Fruit fly (Drosophila melanogaster) whole organism, embryonic: ENCODE data around the gene Chchd2.
A peak's percentile ranks its signal among the peaks of the same experiment; 100 is the strongest.

Source experiments
- Abd-B ChIP-seq: fragments of 200-800 bp; sonication (Bioruptor generic); optimal IDR thresholded peaks from 2 replicates; lab custom pipeline; 2018; ENCODE audit warnings: missing biosample characterization, mild to moderate bottlenecking, missing genetic modification characterization, moderate library complexity
- Aef1 ChIP-seq: fragments of 200-800 bp; sonication (Bioruptor generic); IDR thresholded peaks from 3 replicates; pipeline ENCODE4 v1.3.6; 2022; ENCODE audit warnings: missing biosample characterization, missing genetic modification characterization
- B-H1 ChIP-seq: fragments of 200-800 bp; sonication (Bioruptor generic); IDR thresholded peaks from 3 replicates; pipeline ENCODE4 v1.3.6; 2022; ENCODE audit warnings: missing biosample characterization, missing genetic modification characterization
- B-H2 ChIP-seq: fragments of 200-800 bp; sonication (Bioruptor generic); optimal IDR thresholded peaks from 2 replicates; lab custom pipeline; 2018; ENCODE audit warnings: missing biosample characterization, mild to moderate bottlenecking, missing genetic modification characterization
- CG10543 ChIP-seq: fragments of 200-800 bp; sonication (Bioruptor generic); optimal IDR thresholded peaks from 3 replicates; lab custom pipeline; 2017; ENCODE audit warnings: missing biosample characterization, mild to moderate bottlenecking, missing genetic modification characterization, moderate library complexity
- CG11723 ChIP-seq: fragments of 200-800 bp; sonication (Bioruptor generic); optimal IDR thresholded peaks from 2 replicates; lab custom pipeline; 2017; ENCODE audit warnings: missing biosample characterization, mild to moderate bottlenecking, missing genetic modification characterization
- CG1233 ChIP-seq: fragments of 200-800 bp; sonication (Bioruptor generic); optimal IDR thresholded peaks from 4 replicates; lab custom pipeline; 2018; ENCODE audit warnings: missing biosample characterization, mild to moderate bottlenecking, missing genetic modification characterization
- CG13287 ChIP-seq: fragments of 200-800 bp; sonication (Bioruptor generic); IDR thresholded peaks from 2 replicates; pipeline ENCODE4 v1.3.6; 2022; ENCODE audit warnings: missing biosample characterization, missing genetic modification characterization; ENCODE audit not compliant: partially characterized antibody
- CG32772 ChIP-seq: fragments of 200-800 bp; sonication (Bioruptor generic); IDR thresholded peaks from 2 replicates; pipeline ENCODE4 v1.3.6; 2022; ENCODE audit warnings: missing biosample characterization, missing genetic modification characterization
- CG34224 ChIP-seq: fragments of 200-800 bp; sonication (Bioruptor generic); IDR thresholded peaks from 3 replicates; pipeline ENCODE4 v1.3.6; 2022; ENCODE audit warnings: missing biosample characterization, missing genetic modification characterization; ENCODE audit not compliant: partially characterized antibody
- CG7928 ChIP-seq: fragments of 200-800 bp; sonication (Bioruptor generic); optimal IDR thresholded peaks from 2 replicates; lab custom pipeline; 2017; ENCODE audit warnings: missing biosample characterization, mild to moderate bottlenecking, missing genetic modification characterization
- CG8281 ChIP-seq: fragments of 200-800 bp; sonication (Bioruptor generic); optimal IDR thresholded peaks from 2 replicates; lab custom pipeline; 2018; ENCODE audit warnings: missing biosample characterization, mild to moderate bottlenecking, missing genetic modification characterization, moderate library complexity
- CG8944 ChIP-seq: fragments of 200-800 bp; sonication (Bioruptor generic); optimal IDR thresholded peaks from 3 replicates; lab custom pipeline; 2016; ENCODE audit warnings: missing biosample characterization, missing genetic modification characterization
- HLH3B ChIP-seq: fragments of 200-800 bp; sonication (Bioruptor generic); IDR thresholded peaks from 2 replicates; pipeline ENCODE4 v1.3.6; 2022; ENCODE audit warnings: missing biosample characterization, missing genetic modification characterization
- HLHmδ ChIP-seq: fragments of 200-800 bp; sonication (Bioruptor generic); optimal IDR thresholded peaks from 2 replicates; lab custom pipeline; 2018; ENCODE audit warnings: missing biosample characterization, mild to moderate bottlenecking, missing genetic modification characterization, moderate library complexity
- Hmx ChIP-seq: fragments of 200-800 bp; sonication (Bioruptor generic); optimal IDR thresholded peaks from 2 replicates; lab custom pipeline; 2016; ENCODE audit warnings: missing biosample characterization, missing genetic modification characterization
- Kr ChIP-seq: fragments of 200-800 bp; sonication (Bioruptor generic); optimal IDR thresholded peaks from 2 replicates; lab custom pipeline; 2017; ENCODE audit warnings: missing biosample characterization, mild to moderate bottlenecking, missing genetic modification characterization
- Mes4 ChIP-seq: fragments of 200-800 bp; sonication (Bioruptor generic); optimal IDR thresholded peaks from 2 replicates; lab custom pipeline; 2016; ENCODE audit warnings: missing biosample characterization, missing genetic modification characterization
- Sry-δ ChIP-seq: fragments of 200-800 bp; sonication (Bioruptor generic); optimal IDR thresholded peaks from 2 replicates; lab custom pipeline; 2016; ENCODE audit warnings: missing biosample characterization, missing genetic modification characterization
- Xbp1 ChIP-seq: fragments of 200-800 bp; sonication (Bioruptor generic); optimal IDR thresholded peaks from 3 replicates; lab custom pipeline; 2016; ENCODE audit warnings: missing biosample characterization, mild to moderate bottlenecking, missing genetic modification characterization
- al ChIP-seq: fragments of 200-800 bp; sonication (Bioruptor generic); IDR thresholded peaks from 2 replicates; pipeline ENCODE4 v1.3.6; 2022; ENCODE audit warnings: missing biosample characterization, missing genetic modification characterization
- ase ChIP-seq: fragments of 200-800 bp; sonication (Bioruptor generic); IDR thresholded peaks from 3 replicates; pipeline ENCODE4 v1.3.6; 2022; ENCODE audit warnings: missing biosample characterization, missing genetic modification characterization
- bab2 ChIP-seq: fragments of 200-800 bp; sonication (Bioruptor generic); optimal IDR thresholded peaks from 2 replicates; lab custom pipeline; 2016; ENCODE audit warnings: missing biosample characterization, missing genetic modification characterization
- bsh ChIP-seq, 2 experiments: fragments of 200-800 bp; sonication (Bioruptor generic); optimal IDR thresholded peaks; 2 replicates each; lab custom pipeline; 2017 to 2018; ENCODE audit warnings: mild to moderate bottlenecking in 2 of 2, missing biosample characterization in 2 of 2, missing genetic modification characterization in 2 of 2, moderate library complexity in 1 of 2
- cas ChIP-seq: fragments of 200-800 bp; sonication (Bioruptor generic); IDR thresholded peaks from 2 replicates; pipeline ENCODE4 v1.3.6; 2022; ENCODE audit warnings: missing biosample characterization, missing genetic modification characterization
- chinmo ChIP-seq: fragments of 200-800 bp; sonication (Bioruptor generic); IDR thresholded peaks from 4 replicates; pipeline ENCODE4 v1.3.6; 2022; ENCODE audit warnings: missing biosample characterization, missing genetic modification characterization; ENCODE audit not compliant: partially characterized antibody
- crol ChIP-seq: fragments of 200-800 bp; sonication (Bioruptor generic); IDR thresholded peaks from 2 replicates; pipeline ENCODE4 v1.3.6; 2022; ENCODE audit warnings: missing biosample characterization, missing genetic modification characterization
- dimm ChIP-seq: fragments of 200-800 bp; sonication (Bioruptor generic); IDR thresholded peaks from 2 replicates; pipeline ENCODE4 v1.3.6; 2022; ENCODE audit warnings: missing biosample characterization, missing genetic modification characterization
- en ChIP-seq: fragments of 200-800 bp; sonication (Bioruptor generic); optimal IDR thresholded peaks from 2 replicates; lab custom pipeline; 2016; ENCODE audit warnings: missing biosample characterization, missing genetic modification characterization
- fd102C ChIP-seq: fragments of 200-800 bp; sonication (Bioruptor generic); optimal IDR thresholded peaks from 2 replicates; lab custom pipeline; 2018; ENCODE audit warnings: missing biosample characterization, mild to moderate bottlenecking, missing genetic modification characterization, moderate library complexity
- fd3F ChIP-seq: fragments of 200-800 bp; sonication (Bioruptor generic); optimal IDR thresholded peaks from 2 replicates; lab custom pipeline; 2018; ENCODE audit warnings: missing biosample characterization, mild to moderate bottlenecking, missing genetic modification characterization, moderate library complexity
- gt ChIP-seq: fragments of 200-800 bp; sonication (Bioruptor generic); IDR thresholded peaks from 2 replicates; pipeline ENCODE4 v1.3.6; 2022; ENCODE audit warnings: missing biosample characterization, missing genetic modification characterization
- hkb ChIP-seq, 2 experiments: fragments of 200-800 bp in 1 of 2; fragments of >200 bp in 1 of 2; sonication (Bioruptor generic) in 1 of 2; IDR thresholded peaks in 1 of 2; optimal IDR thresholded peaks in 1 of 2; 2 replicates each; pipeline versions ENCODE4 v1.3.6 to Lab custom; 2017 to 2022; ENCODE audit warnings: missing biosample characterization in 1 of 2, missing genetic modification characterization in 1 of 2
- kay ChIP-seq: fragments of 200-800 bp; sonication (Bioruptor generic); optimal IDR thresholded peaks from 2 replicates; lab custom pipeline; 2016; ENCODE audit warnings: missing biosample characterization, missing genetic modification characterization
- lov ChIP-seq, 2 experiments: fragments of 200-800 bp in 1 of 2; fragments of >200 bp in 1 of 2; sonication (Bioruptor generic) in 1 of 2; IDR thresholded peaks in 1 of 2; optimal IDR thresholded peaks in 1 of 2; 2 replicates in 1 of 2; 3 replicates in 1 of 2; pipeline versions ENCODE4 v1.3.6 to Lab custom; 2017 to 2022; ENCODE audit warnings: missing biosample characterization in 1 of 2, missing genetic modification characterization in 1 of 2
- nerfin-1 ChIP-seq: fragments of 200-800 bp; sonication (Bioruptor generic); optimal IDR thresholded peaks from 3 replicates; lab custom pipeline; 2019; ENCODE audit warnings: missing biosample characterization, mild to moderate bottlenecking, missing genetic modification characterization, moderate library complexity
- nerfin-2 ChIP-seq: fragments of 200-800 bp; sonication (Bioruptor generic); IDR thresholded peaks from 2 replicates; pipeline ENCODE4 v1.3.6; 2022; ENCODE audit warnings: missing biosample characterization, missing genetic modification characterization; ENCODE audit not compliant: partially characterized antibody
- oc ChIP-seq: fragments of 200-800 bp; sonication (Bioruptor generic); optimal IDR thresholded peaks from 2 replicates; lab custom pipeline; 2018; ENCODE audit warnings: missing biosample characterization, mild to moderate bottlenecking, missing genetic modification characterization, moderate library complexity
- pan ChIP-seq, 4 experiments: fragments of >200 bp in 3 of 4; fragments of 200-800 bp in 1 of 4; sonication (Bioruptor generic) in 1 of 4; optimal IDR thresholded peaks in 3 of 4; IDR thresholded peaks in 1 of 4; 2 replicates each; pipeline versions ENCODE4 v1.3.6 to Lab custom; 2017 to 2022; ENCODE audit warnings: missing biosample characterization in 2 of 4, missing genetic modification characterization in 2 of 4, mixed read lengths in 1 of 4
- pfk ChIP-seq: fragments of 200-800 bp; sonication (Bioruptor generic); optimal IDR thresholded peaks from 2 replicates; lab custom pipeline; 2018; ENCODE audit warnings: missing biosample characterization, mild to moderate bottlenecking, missing genetic modification characterization, moderate library complexity
- sd ChIP-seq: fragments of 200-800 bp; sonication (Bioruptor generic); optimal IDR thresholded peaks from 3 replicates; lab custom pipeline; 2018; ENCODE audit warnings: missing biosample characterization, mild to moderate bottlenecking, missing genetic modification characterization, moderate library complexity
- sim ChIP-seq: fragments of 200-800 bp; sonication (Bioruptor generic); IDR thresholded peaks from 2 replicates; pipeline ENCODE4 v1.3.6; 2022; ENCODE audit warnings: missing biosample characterization, missing genetic modification characterization
- slbo ChIP-seq: fragments of 200-800 bp; sonication (Bioruptor generic); IDR thresholded peaks from 2 replicates; pipeline ENCODE4 v1.3.6; 2022; ENCODE audit warnings: missing biosample characterization, missing genetic modification characterization
- slp2 ChIP-seq: fragments of 200-800 bp; sonication (Bioruptor generic); optimal IDR thresholded peaks from 2 replicates; lab custom pipeline; 2016; ENCODE audit warnings: missing biosample characterization, missing genetic modification characterization
- toy ChIP-seq: fragments of 200-800 bp; sonication (Bioruptor generic); IDR thresholded peaks from 2 replicates; pipeline ENCODE4 v1.3.6; 2022; ENCODE audit warnings: missing biosample characterization, missing genetic modification characterization
- trh ChIP-seq: fragments of 200-800 bp; sonication (Bioruptor generic); optimal IDR thresholded peaks from 2 replicates; lab custom pipeline; 2016; ENCODE audit warnings: missing biosample characterization, missing genetic modification characterization
- yki ChIP-seq: fragments of >200 bp; optimal IDR thresholded peaks from 3 replicates; lab custom pipeline; 2018
- zfh2 ChIP-seq: fragments of 200-800 bp; sonication (Bioruptor generic); optimal IDR thresholded peaks from 2 replicates; lab custom pipeline; 2016; ENCODE audit warnings: missing biosample characterization, missing genetic modification characterization

The Chchd2 gene

DNA sequence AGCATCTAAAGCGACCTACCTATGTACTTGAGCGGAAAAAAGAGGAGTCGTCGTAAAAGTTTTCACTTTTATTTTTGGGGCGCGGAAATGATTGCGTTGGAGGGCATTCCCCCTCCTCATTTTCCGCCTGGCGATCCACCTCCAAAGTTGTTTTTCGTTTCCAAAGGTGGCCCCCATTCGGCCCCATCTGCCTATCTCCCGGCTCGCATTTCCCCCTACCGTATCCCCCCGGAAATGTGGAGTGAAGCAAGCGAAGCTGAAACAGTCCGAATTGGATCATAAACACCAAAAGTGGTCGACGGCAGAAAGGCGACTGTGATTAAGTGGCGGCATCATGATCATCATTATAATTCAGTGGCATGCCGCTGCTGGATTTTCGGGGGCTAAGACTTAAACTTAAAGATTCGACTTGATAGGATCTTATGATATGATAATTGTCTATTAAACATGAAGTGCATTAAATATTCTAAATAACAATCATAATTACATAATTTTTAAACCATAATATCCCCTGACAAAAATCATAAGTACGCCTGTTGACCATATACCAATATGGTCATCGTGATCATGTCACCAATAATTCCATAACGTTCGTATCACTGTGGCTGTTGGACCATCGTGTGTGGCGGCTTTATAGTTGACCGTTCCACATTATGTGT, 25.1 kb upstream of the Chchd2 start (continued):
- TF ChIP-seq zfh2 (GFP tag; lab: Kevin White, UChicago) (peak; percentile 13), Abd-B (GFP tag; lab: Kevin White, UChicago) (peak; percentile 51), slbo (GFP tag; lab: Robert Waterston, UW) (peak; percentile 82), CG34224 (no peak), fd3F (GFP tag; lab: Kevin White, UChicago) (peak; percentile 64), CG32772 (GFP tag; lab: Robert Waterston, UW) (peak; percentile 72), Xbp1 (GFP tag; lab: Kevin White, UChicago) (peak; percentile 79), HLH3B (peak; percentile 78), Mes4 (GFP tag; lab: Kevin White, UChicago) (peak; percentile 2), Kr (GFP tag; lab: Kevin White, UChicago) (peak; percentile 26), B-H2 (no peak), crol (GFP tag; lab: Robert Waterston, UW) (peak; percentile 82), hkb (optimal IDR thresholded peaks at IDR 0.05; lab: Kevin White, UChicago) (no peak), hkb (GFP tag; IDR thresholded peaks at IDR 0.05; lab: Robert Waterston, UW) (peak; percentile 79), ase (GFP tag; lab: Robert Waterston, UW) (peak; percentile 67; the same call in 2 of the 3 replicates), B-H1 (peak; percentile 50), CG1233 (peak; percentile 44), nerfin-2 (no peak), sd (peak; percentile 32), slp2 (peak; percentile 34), CG7928 (GFP tag; lab: Kevin White, UChicago) (peak; percentile 11), kay (GFP tag; lab: Kevin White, UChicago) (peak; percentile 29), CG10543 (peak; percentile 43), Aef1 (peak; percentile 42; the same call in 2 of the 3 replicates), al (GFP tag; lab: Robert Waterston, UW) (peak; percentile 72), chinmo (GFP tag; lab: Robert Waterston, UW) (no peak), dimm (peak; percentile 50; the same call in 1 of the 2 replicates), CG8281 (tag; lab: Kevin White, UChicago) (peak; percentile 54), sim (GFP tag; lab: Robert Waterston, UW) (no peak), en (no peak), CG13287 (no peak), Hmx (GFP tag; lab: Kevin White, UChicago) (no peak), cas (GFP tag; lab: Robert Waterston, UW) (0 out of 2 replicates have a peak, but pooled peaks have one; percentile 21), trh (GFP tag; lab: Kevin White, UChicago) (peak; percentile 13), Sry-δ (GFP tag; lab: Kevin White, UChicago) (no peak), lov (optimal IDR thresholded peaks at IDR 0.05; lab: Kevin White, UChicago) (no peak), lov (GFP tag; IDR thresholded peaks at IDR 0.05; lab: Robert Waterston, UW) (no peak), fd102C (GFP tag; lab: Kevin White, UChicago) (no peak), nerfin-1 (tag; lab: Kevin White, UChicago) (peak; percentile 56), pan (optimal IDR thresholded peaks at IDR 0.05; lab: Kevin White, UChicago) (no peak), pan (GFP tag; optimal IDR thresholded peaks at IDR 0.05 in 1 of 2, IDR thresholded peaks at IDR 0.05 in 1 of 2) (peak in 1 of 2 experiments; percentile 78), HLHmδ (GFP tag; lab: Kevin White, UChicago) (no peak), toy (no peak), bsh (GFP tag; optimal IDR thresholded peaks at IDR 0.05; lab: Kevin White, UChicago) (peak in 1 of 2 experiments; percentile 75), CG8944 (GFP tag; lab: Kevin White, UChicago) (peak; percentile 13), gt (GFP tag; lab: Robert Waterston, UW) (no peak), oc (tag; lab: Kevin White, UChicago) (peak; percentile 83), yki (no peak), CG11723 (peak; percentile 44), bab2 (peak; percentile 51), pfk (GFP tag; lab: Kevin White, UChicago) (no peak)
